Fruit fly (Drosophila melanogaster) whole organism, adult: Measurements from ENCODE around the gene tow.

Experiments
- CG11617 ChIP-seq: fragments of 200-800 bp; sonication (Bioruptor generic); optimal IDR thresholded peaks from 2 replicates; lab custom pipeline; 2017; ENCODE audit warnings: mild to moderate bottlenecking, missing biosample characterization, missing genetic modification reagents, missing genetic modification characterization
- CG12768 ChIP-seq: fragments of 200-800 bp; sonication (Bioruptor generic); optimal IDR thresholded peaks from 2 replicates; lab custom pipeline; 2017; ENCODE audit warnings: missing biosample characterization, missing genetic modification characterization, mild to moderate bottlenecking, moderate library complexity, missing genetic modification reagents
- CG14711 ChIP-seq: fragments of 200-800 bp; sonication (Bioruptor generic); optimal IDR thresholded peaks from 2 replicates; lab custom pipeline; 2018; ENCODE audit warnings: missing biosample characterization, mild to moderate bottlenecking, missing genetic modification characterization, moderate library complexity
- CG1620 ChIP-seq: fragments of 200-800 bp; sonication (Bioruptor generic); optimal IDR thresholded peaks from 2 replicates; lab custom pipeline; 2016; ENCODE audit warnings: missing biosample characterization, missing genetic modification characterization
- CG33017 ChIP-seq: fragments of 200-800 bp; sonication (Bioruptor generic); optimal IDR thresholded peaks from 2 replicates; lab custom pipeline; 2018; ENCODE audit warnings: missing biosample characterization, mild to moderate bottlenecking, missing genetic modification characterization, moderate library complexity
- CG5204 ChIP-seq: fragments of 200-800 bp; sonication (Bioruptor generic); optimal IDR thresholded peaks from 2 replicates; lab custom pipeline; 2016; ENCODE audit warnings: missing biosample characterization, missing genetic modification characterization
- CG7045 ChIP-seq: fragments of 200-800 bp; sonication (Bioruptor generic); optimal IDR thresholded peaks from 2 replicates; lab custom pipeline; 2017; ENCODE audit warnings: missing biosample characterization, mild to moderate bottlenecking, missing genetic modification characterization
- CG7101 ChIP-seq: fragments of 200-800 bp; sonication (Bioruptor generic); optimal IDR thresholded peaks from 2 replicates; lab custom pipeline; 2018; ENCODE audit warnings: missing biosample characterization, mild to moderate bottlenecking, missing genetic modification characterization, moderate library complexity
- Clk ChIP-seq: fragments of 200-800 bp; sonication (Bioruptor generic); optimal IDR thresholded peaks from 2 replicates; lab custom pipeline; 2017; ENCODE audit warnings: missing biosample characterization, missing genetic modification characterization
- Crg-1 ChIP-seq: fragments of 200-800 bp; sonication (Bioruptor generic); optimal IDR thresholded peaks from 2 replicates; lab custom pipeline; 2016; ENCODE audit warnings: missing biosample characterization, missing genetic modification characterization
- Hr96 ChIP-seq: fragments of 200-800 bp; sonication (Bioruptor generic); optimal IDR thresholded peaks from 2 replicates; lab custom pipeline; 2016; ENCODE audit warnings: missing biosample characterization, missing genetic modification characterization
- Mnt ChIP-seq: fragments of 200-800 bp; sonication (Bioruptor generic); optimal IDR thresholded peaks from 2 replicates; lab custom pipeline; 2016; ENCODE audit warnings: missing biosample characterization, mild to moderate bottlenecking, missing genetic modification characterization
- bab1 ChIP-seq: fragments of 200-800 bp; sonication (Bioruptor generic); optimal IDR thresholded peaks from 3 replicates; lab custom pipeline; 2019; ENCODE audit warnings: missing biosample characterization, mild to moderate bottlenecking, missing genetic modification characterization, moderate library complexity
- cic ChIP-seq: fragments of 200-800 bp; sonication (Bioruptor generic); optimal IDR thresholded peaks from 2 replicates; lab custom pipeline; 2017; ENCODE audit warnings: missing biosample characterization, mild to moderate bottlenecking, missing genetic modification characterization, moderate library complexity
- cnc ChIP-seq, 2 experiments: fragments of >200 bp; optimal IDR thresholded peaks; 2 replicates each; lab custom pipeline; 2017
- kay ChIP-seq: fragments of 200-800 bp; sonication (Bioruptor generic); peaks from one replicate; lab custom pipeline; 2016; ENCODE audit warnings: missing biosample characterization, missing genetic modification characterization, borderline replicate concordance
- ovo ChIP-seq: fragments of 200-800 bp; sonication (Bioruptor generic); optimal IDR thresholded peaks from 2 replicates; lab custom pipeline; 2016; ENCODE audit warnings: missing biosample characterization, missing genetic modification characterization
- pad ChIP-seq: fragments of 200-800 bp; sonication (Bioruptor generic); optimal IDR thresholded peaks from 3 replicates; lab custom pipeline; 2017; ENCODE audit warnings: missing biosample characterization, missing genetic modification characterization, mild to moderate bottlenecking, moderate library complexity, missing genetic modification reagents
- tj ChIP-seq: fragments of 200-800 bp; sonication (Bioruptor generic); optimal IDR thresholded peaks from 3 replicates; lab custom pipeline; 2017; ENCODE audit warnings: missing biosample characterization, mild to moderate bottlenecking, missing genetic modification characterization, moderate library complexity
- toe ChIP-seq: fragments of 200-800 bp; sonication (Bioruptor generic); optimal IDR thresholded peaks from 2 replicates; lab custom pipeline; 2016; ENCODE audit warnings: missing biosample characterization, missing genetic modification characterization

Gene tow

dm6 chr3L:6919213-6919612 is 23.4 kb upstream of the tow start:
- TF ChIP-seq CG14711 (no peak), pad (GFP tag; lab: Kevin White, UChicago) (no peak), Clk (no peak), CG12768 (no peak), kay (no peak), CG5204 (no peak), CG1620 (no peak), CG7101 (tag; lab: Kevin White, UChicago) (no peak), cic (GFP tag; lab: Kevin White, UChicago) (no peak), cnc (optimal IDR thresholded peaks at IDR 0.05; lab: Kevin White, UChicago) (no peak), CG7045 (GFP tag; lab: Kevin White, UChicago) (no peak), Crg-1 (GFP tag; lab: Kevin White, UChicago) (no peak)

- TF ChIP-seq CG33017 (tag; lab: Kevin White, UChicago) = no peak
- no peak for TF ChIP-seq CG7101 (tag; lab: Kevin White, UChicago)
Measured at dm6 chr3L:6925843-6926242, 16.8 kb upstream of the tow start.

dm6 chr3L:6931850-6932249 is 10.8 kb upstream of the tow start, which contains the start of gene CG45413:
TSS of gene CG45413 (minus strand) at chr3L:6931950.
- TF ChIP-seq CG7045 (GFP tag; lab: Kevin White, UChicago) (no peak), toe (GFP tag; lab: Kevin White, UChicago) (no peak), tj (GFP tag; lab: Kevin White, UChicago) (no peak), CG1620 (no peak), CG14711 (no peak), Hr96 (GFP tag; lab: Kevin White, UChicago) (no peak), Crg-1 (GFP tag; lab: Kevin White, UChicago) (no peak), cnc (optimal IDR thresholded peaks at IDR 0.05; lab: Kevin White, UChicago) (no peak)

- no peak for TF ChIP-seq tj (GFP tag; lab: Kevin White, UChicago)
- TF ChIP-seq toe (GFP tag; lab: Kevin White, UChicago) = no peak
- peak; percentile 6 for TF ChIP-seq CG11617 (GFP tag; lab: Kevin White, UChicago)
- TF ChIP-seq Mnt = no peak
- no peak for TF ChIP-seq CG33017 (tag; lab: Kevin White, UChicago)
Measured at dm6 chr3L:6932626-6933025, 10.0 kb upstream of the tow start, which contains the start of gene CG14820. TSS of gene CG14820 (plus strand) at chr3L:6932926.

dm6 chr3L:6934799-6935318 is 7.8 kb upstream of the tow start:
- TF ChIP-seq cnc (optimal IDR thresholded peaks at IDR 0.05; lab: Kevin White, UChicago) (no peak), CG33017 (tag; lab: Kevin White, UChicago) (no peak), tj (GFP tag; lab: Kevin White, UChicago) (no peak), CG11617 (GFP tag; lab: Kevin White, UChicago) (no peak), bab1 (GFP tag; lab: Kevin White, UChicago) (no peak), Hr96 (GFP tag; lab: Kevin White, UChicago) (no peak), Crg-1 (GFP tag; lab: Kevin White, UChicago) (no peak), CG7101 (tag; lab: Kevin White, UChicago) (no peak), Clk (no peak)

dm6 chr3L:6942103-6942830 is 389 bp upstream of the tow start:
- TF ChIP-seq tj (GFP tag; lab: Kevin White, UChicago) (no peak), Hr96 (GFP tag; lab: Kevin White, UChicago) (peak; percentile 2)

- no peak for TF ChIP-seq CG1620
- no peak for TF ChIP-seq bab1 (GFP tag; lab: Kevin White, UChicago)
- TF ChIP-seq Crg-1 (GFP tag; lab: Kevin White, UChicago) = no peak
- TF ChIP-seq CG14711 = no peak
- no peak for TF ChIP-seq CG7045 (GFP tag; lab: Kevin White, UChicago)
- TF ChIP-seq CG33017 (tag; lab: Kevin White, UChicago) = no peak
- no peak for TF ChIP-seq ovo (GFP tag; lab: Kevin White, UChicago)
- TF ChIP-seq cic (GFP tag; lab: Kevin White, UChicago) = no peak
- no peak for TF ChIP-seq toe (GFP tag; lab: Kevin White, UChicago)
- no peak for TF ChIP-seq CG12768
- no peak for TF ChIP-seq CG11617 (GFP tag; lab: Kevin White, UChicago)
Measured at dm6 chr3L:6943204-6943947, 720 bp downstream of the tow start.
